Worm (Caenorhabditis elegans) whole organism, L3 larva: ENCODE measurements around the gene phf-5.

Source experiments
- R02D3.7 ChIP-seq: fragments of 150-350 bp; optimal IDR thresholded peaks from 2 replicates; lab custom pipeline; 2014; ENCODE audit warnings: missing biosample characterization, missing genetic modification characterization
- aly-2 ChIP-seq: fragments of 150-350 bp; optimal IDR thresholded peaks from 2 replicates; lab custom pipeline; 2014; ENCODE audit warnings: missing biosample characterization, missing genetic modification characterization
- ama-1 ChIP-seq: fragments of 150-350 bp; optimal IDR thresholded peaks from 2 replicates; lab custom pipeline; 2018
- ceh-16 ChIP-seq: sonication (generic microtip); optimal IDR thresholded peaks from 2 replicates; lab custom pipeline; 2017; ENCODE audit warnings: missing biosample characterization, missing genetic modification characterization
- ceh-28 ChIP-seq: fragments of 150-350 bp; optimal IDR thresholded peaks from 2 replicates; lab custom pipeline; 2014; ENCODE audit warnings: missing biosample characterization, missing genetic modification reagents, missing genetic modification characterization
- ceh-82 ChIP-seq: fragments of 150-350 bp; optimal IDR thresholded peaks from 2 replicates; lab custom pipeline; 2014; ENCODE audit warnings: missing biosample characterization, missing genetic modification characterization
- ceh-9 ChIP-seq: sonication (generic microtip); optimal IDR thresholded peaks from 2 replicates; lab custom pipeline; 2018; ENCODE audit warnings: missing biosample characterization, missing genetic modification characterization
- daf-12 ChIP-seq: fragments of 150-350 bp; optimal IDR thresholded peaks from 2 replicates; lab custom pipeline; 2014; ENCODE audit warnings: missing biosample characterization, missing genetic modification reagents, missing genetic modification characterization
- egl-27 ChIP-seq: sonication (generic microtip); optimal IDR thresholded peaks from 4 replicates; lab custom pipeline; 2017; ENCODE audit warnings: missing biosample characterization, missing genetic modification reagents, missing genetic modification characterization
- egl-5 ChIP-seq: fragments of 150-350 bp; optimal IDR thresholded peaks from 2 replicates; lab custom pipeline; 2017; ENCODE audit warnings: missing biosample characterization, missing genetic modification reagents, missing genetic modification characterization, inconsistent platforms
- elt-1 ChIP-seq: fragments of 150-350 bp; optimal IDR thresholded peaks from 2 replicates; lab custom pipeline; 2014; ENCODE audit warnings: missing biosample characterization, missing genetic modification characterization
- elt-2 ChIP-seq: sonication (generic microtip); optimal IDR thresholded peaks from 2 replicates; lab custom pipeline; 2016; ENCODE audit warnings: missing genetic modification reagents, mild to moderate bottlenecking, missing genetic modification characterization, missing compliant biosample characterization
- elt-3 ChIP-seq, 3 experiments: fragments of 150-350 bp in 1 of 3; sonication (generic microtip) in 2 of 3; optimal IDR thresholded peaks; 2 replicates in 2 of 3; 4 replicates in 1 of 3; lab custom pipeline; 2014 to 2017; ENCODE audit warnings: missing biosample characterization in 3 of 3, missing genetic modification characterization in 3 of 3
- eor-1 ChIP-seq, 2 experiments: fragments of 150-350 bp; optimal IDR thresholded peaks; 2 replicates each; lab custom pipeline; 2014 to 2018; ENCODE audit warnings: missing biosample characterization in 2 of 2, missing genetic modification characterization in 2 of 2
- fkh-10 ChIP-seq: sonication (generic microtip); optimal IDR thresholded peaks from 2 replicates; lab custom pipeline; 2017; ENCODE audit warnings: missing biosample characterization, missing genetic modification reagents, missing genetic modification characterization
- fkh-2 ChIP-seq: fragments of 150-350 bp; optimal IDR thresholded peaks from 2 replicates; lab custom pipeline; 2014; ENCODE audit warnings: missing biosample characterization, missing genetic modification reagents, missing genetic modification characterization
- fos-1 ChIP-seq: fragments of 150-350 bp; optimal IDR thresholded peaks from 2 replicates; lab custom pipeline; 2014; ENCODE audit warnings: missing biosample characterization, missing genetic modification characterization
- hmg-11 ChIP-seq: sonication (generic microtip); optimal IDR thresholded peaks from 2 replicates; lab custom pipeline; 2016; ENCODE audit warnings: missing genetic modification characterization, missing compliant biosample characterization
- jun-1 ChIP-seq: fragments of 150-350 bp; optimal IDR thresholded peaks from 2 replicates; lab custom pipeline; 2014; ENCODE audit warnings: missing biosample characterization, missing genetic modification reagents, missing genetic modification characterization
- lin-15B ChIP-seq: fragments of 150-350 bp; optimal IDR thresholded peaks from 2 replicates; lab custom pipeline; 2014; ENCODE audit warnings: missing biosample characterization, missing genetic modification characterization
- lin-39 ChIP-seq: fragments of 150-350 bp; optimal IDR thresholded peaks from 2 replicates; lab custom pipeline; 2018; ENCODE audit warnings: missing biosample characterization, missing genetic modification reagents, missing genetic modification characterization
- lsy-12 ChIP-seq: sonication (generic microtip); optimal IDR thresholded peaks from 2 replicates; lab custom pipeline; 2016; ENCODE audit warnings: mild to moderate bottlenecking, missing genetic modification characterization, missing compliant biosample characterization
- mdl-1 ChIP-seq: fragments of 150-350 bp; optimal IDR thresholded peaks from 2 replicates; lab custom pipeline; 2014; ENCODE audit warnings: missing biosample characterization, missing genetic modification characterization
- mml-1 ChIP-seq: fragments of 150-350 bp; sonication (generic microtip); optimal IDR thresholded peaks from 3 replicates; lab custom pipeline; 2014; ENCODE audit warnings: missing biosample characterization, missing genetic modification characterization
- nfya-1 ChIP-seq: sonication (generic microtip); optimal IDR thresholded peaks from 2 replicates; lab custom pipeline; 2017; ENCODE audit warnings: missing genetic modification characterization, mild to moderate bottlenecking, missing compliant biosample characterization, antibody characterized with exemption, moderate library complexity; ENCODE audit not compliant: insufficient read depth
- nhr-11 ChIP-seq: fragments of 150-350 bp; optimal IDR thresholded peaks from 2 replicates; lab custom pipeline; 2014; ENCODE audit warnings: missing biosample characterization, missing genetic modification characterization
- nhr-12 ChIP-seq: fragments of 150-350 bp; optimal IDR thresholded peaks from 2 replicates; lab custom pipeline; 2014; ENCODE audit warnings: missing biosample characterization, missing genetic modification characterization
- nhr-23 ChIP-seq: fragments of 150-350 bp; optimal IDR thresholded peaks from 2 replicates; lab custom pipeline; 2014; ENCODE audit warnings: missing biosample characterization, missing genetic modification reagents, missing genetic modification characterization
- nhr-237 ChIP-seq: fragments of 150-350 bp; optimal IDR thresholded peaks from 2 replicates; lab custom pipeline; 2014; ENCODE audit warnings: missing biosample characterization, missing genetic modification characterization
- nhr-25 ChIP-seq: sonication (generic microtip); optimal IDR thresholded peaks from 2 replicates; lab custom pipeline; 2017; ENCODE audit warnings: missing biosample characterization, missing genetic modification characterization
- nhr-28 ChIP-seq: fragments of 150-350 bp; optimal IDR thresholded peaks from 2 replicates; lab custom pipeline; 2014; ENCODE audit warnings: missing biosample characterization, missing genetic modification characterization
- nhr-43 ChIP-seq: sonication (generic microtip); optimal IDR thresholded peaks from 2 replicates; lab custom pipeline; 2016; ENCODE audit warnings: mild to moderate bottlenecking, missing genetic modification characterization, missing compliant biosample characterization; ENCODE audit not compliant: poor library complexity, severe bottlenecking
- nhr-67 ChIP-seq: fragments of 150-350 bp; optimal IDR thresholded peaks from 2 replicates; lab custom pipeline; 2014; ENCODE audit warnings: missing biosample characterization, missing genetic modification characterization
- nhr-76 ChIP-seq: fragments of 150-350 bp; sonication (generic microtip); optimal IDR thresholded peaks from 5 replicates; lab custom pipeline; 2014; ENCODE audit warnings: missing biosample characterization, missing genetic modification characterization
- nhr-77 ChIP-seq: fragments of 150-350 bp; optimal IDR thresholded peaks from 2 replicates; lab custom pipeline; 2014; ENCODE audit warnings: missing biosample characterization, missing genetic modification characterization
- pha-4 ChIP-seq: fragments of 150-350 bp; optimal IDR thresholded peaks from 2 replicates; lab custom pipeline; 2014; ENCODE audit warnings: missing biosample characterization, missing genetic modification reagents, missing genetic modification characterization
- pqm-1 ChIP-seq: fragments of 150-350 bp; optimal IDR thresholded peaks from 2 replicates; lab custom pipeline; 2017; ENCODE audit warnings: missing biosample characterization, missing genetic modification characterization, inconsistent platforms
- sea-2 ChIP-seq: fragments of 150-350 bp; sonication (generic microtip); optimal IDR thresholded peaks from 4 replicates; lab custom pipeline; 2014; ENCODE audit warnings: missing biosample characterization, missing genetic modification reagents, missing genetic modification characterization
- skn-1 ChIP-seq: fragments of 150-350 bp; optimal IDR thresholded peaks from 2 replicates; lab custom pipeline; 2014; ENCODE audit warnings: missing biosample characterization, missing genetic modification characterization
- snpc-4 ChIP-seq: fragments of 150-350 bp; optimal IDR thresholded peaks from 2 replicates; lab custom pipeline; 2014; ENCODE audit warnings: missing biosample characterization, missing genetic modification characterization
- tbx-2 ChIP-seq: sonication (generic microtip); optimal IDR thresholded peaks from 2 replicates; lab custom pipeline; 2016; ENCODE audit warnings: mild to moderate bottlenecking, missing genetic modification characterization, missing compliant biosample characterization
- unc-39 ChIP-seq: sonication (generic microtip); optimal IDR thresholded peaks from 4 replicates; lab custom pipeline; 2017; ENCODE audit warnings: missing biosample characterization, missing genetic modification characterization
- unc-62 ChIP-seq: fragments of 150-350 bp; sonication (generic microtip); optimal IDR thresholded peaks from 4 replicates; lab custom pipeline; 2014; ENCODE audit warnings: missing biosample characterization, missing genetic modification reagents, missing genetic modification characterization
- zag-1 ChIP-seq: fragments of 150-350 bp; optimal IDR thresholded peaks from 2 replicates; lab custom pipeline; 2014; ENCODE audit warnings: missing biosample characterization, missing genetic modification characterization
- ztf-11 ChIP-seq: fragments of 150-350 bp; optimal IDR thresholded peaks from 2 replicates; lab custom pipeline; 2014; ENCODE audit warnings: missing biosample characterization, missing genetic modification characterization
- ztf-4 ChIP-seq: fragments of 150-350 bp; optimal IDR thresholded peaks from 2 replicates; lab custom pipeline; 2014; ENCODE audit warnings: missing biosample characterization, missing genetic modification characterization

The phf-5 gene

DNA sequence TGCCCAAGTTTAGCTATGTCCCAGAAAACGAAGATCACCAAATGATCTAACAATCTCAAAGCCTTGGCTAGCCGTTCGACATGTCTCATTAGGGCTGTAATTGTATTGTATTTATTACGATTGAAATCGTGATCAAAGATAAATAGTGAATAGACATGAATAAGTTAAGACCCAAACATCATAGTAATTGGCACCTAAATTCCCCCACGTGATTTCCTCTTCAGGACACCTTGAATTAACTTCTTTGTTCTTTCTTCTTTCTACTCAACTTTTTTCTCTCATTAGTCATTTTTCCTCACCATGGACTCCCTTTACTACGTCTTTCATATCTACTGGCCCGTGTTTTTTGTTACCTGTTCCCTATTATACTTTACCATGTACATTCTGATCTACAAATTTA, 19.3 kb downstream of the phf-5 start, which contains the start of gene srd-69:
Gene srd-69 (plus strand): TSS at position 301 of the 400 bp plus-strand sequence.
- TF ChIP-seq egl-27 (tag; lab: Kevin White, UChicago) (no peak), elt-3 (tag; optimal IDR thresholded peaks at IDR 0.05; lab: Kevin White, UChicago) (no peak), ceh-9 (no peak), unc-62 (no peak), nhr-76 (tag; lab: Kevin White, UChicago) (no peak), lsy-12 (tag; lab: Kevin White, UChicago) (no peak), egl-5 (tag; lab: Kevin White, UChicago) (no peak), nfya-1 (tag; lab: Kevin White, UChicago) (no peak)

DNA sequence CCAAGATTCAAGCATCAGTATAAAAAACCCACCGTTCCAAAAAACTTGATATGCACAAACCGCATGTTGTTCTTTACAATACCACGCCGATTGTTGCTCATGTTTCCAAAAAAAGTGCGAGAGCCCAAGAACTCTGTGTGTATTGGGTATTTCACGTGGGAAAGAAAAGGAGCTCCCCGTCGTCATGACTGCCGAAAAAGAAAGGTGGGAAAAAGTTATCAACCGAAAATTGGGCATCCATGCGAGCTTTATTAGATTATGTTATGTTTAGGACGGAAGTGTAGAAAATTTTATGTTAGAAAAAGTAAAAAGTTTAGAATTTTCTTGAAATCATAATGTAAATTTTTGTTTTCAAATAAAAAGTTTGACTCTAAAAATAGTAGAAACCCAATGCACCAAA, 25.1 kb downstream of the phf-5 start, which contains the start of gene H04J21.4:
Gene H04J21.4 (minus strand): TSS at position 101 of the 400 bp plus-strand sequence.
- TF ChIP-seq ztf-4 (no peak), nhr-23 (tag; lab: Kevin White, UChicago) (no peak), nhr-25 (no peak)

DNA sequence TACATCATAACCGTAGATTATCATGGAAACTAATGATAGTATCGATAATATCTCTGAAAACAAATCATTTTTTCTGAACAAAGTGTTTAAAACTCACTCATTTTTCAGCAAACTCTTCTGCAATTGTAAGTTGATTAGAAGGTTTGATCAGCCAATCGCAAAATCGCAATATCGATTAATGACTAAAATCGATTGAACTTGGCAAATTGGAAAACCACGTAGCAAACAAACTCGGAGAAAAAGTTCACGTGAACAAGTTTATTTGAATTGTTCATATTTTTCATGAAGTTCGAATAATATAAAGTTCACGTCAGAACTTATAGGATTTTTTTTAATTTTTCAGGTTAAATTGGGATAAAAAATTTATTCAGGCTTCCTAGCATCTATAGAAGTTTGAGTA, 28.5 kb downstream of the phf-5 start, which contains the start of gene H04J21.1:
Gene H04J21.1 (minus strand): TSS at position 101 of the 400 bp plus-strand sequence.
- TF ChIP-seq ztf-11 (tag; lab: Kevin White, UChicago) (no peak), ztf-4 (no peak), sea-2 (GFP tag; lab: Kevin White, UChicago) (no peak)

DNA sequence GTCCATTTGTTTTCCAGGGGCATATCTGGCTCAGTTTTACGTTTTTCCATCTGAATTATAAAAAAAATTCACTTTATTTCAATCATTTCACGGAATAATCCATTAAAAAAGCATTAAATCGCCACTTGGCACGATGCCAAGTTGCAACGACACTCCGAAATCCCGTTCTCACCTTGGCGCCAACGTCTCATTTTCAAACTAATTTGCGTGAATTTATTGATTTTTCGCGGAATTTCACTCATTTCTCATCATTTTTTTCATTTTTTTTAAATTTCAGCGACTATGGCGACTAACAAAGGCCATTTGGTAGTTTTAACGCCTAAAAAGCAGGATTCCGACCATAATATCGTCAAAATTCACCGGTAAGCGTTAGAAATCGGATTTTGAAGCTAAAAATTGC, 32.5 kb downstream of the phf-5 start, which contains the start of gene H14E04.2:
Gene H14E04.2 (plus strand): TSS at position 276 of the 400 bp plus-strand sequence.
- TF ChIP-seq snpc-4: peak; percentile 44
- no peak for TF ChIP-seq eor-1 (tag; optimal IDR thresholded peaks at IDR 0.05; lab: Kevin White, UChicago)
- TF ChIP-seq R02D3.7 (tag; lab: Kevin White, UChicago): peak; percentile 41
- TF ChIP-seq ceh-16 (tag; lab: Kevin White, UChicago): no peak
- TF ChIP-seq nhr-12: no peak
- TF ChIP-seq nhr-237: no peak
- no peak for TF ChIP-seq mml-1 (tag; lab: Kevin White, UChicago)
- peak; percentile 4 for TF ChIP-seq nhr-11
- TF ChIP-seq nhr-25: peak; percentile 78
- TF ChIP-seq zag-1 (tag; lab: Kevin White, UChicago): no peak
- no peak for TF ChIP-seq fkh-2 (tag; lab: Kevin White, UChicago)
- no peak for TF ChIP-seq ama-1 (lab: Kevin White, UChicago)
- TF ChIP-seq ceh-82 (tag; lab: Kevin White, UChicago): peak; percentile 11
- TF ChIP-seq sea-2 (GFP tag; lab: Kevin White, UChicago): no peak
- no peak for TF ChIP-seq nhr-77 (tag; lab: Kevin White, UChicago)
- TF ChIP-seq ztf-4: no peak
- peak; percentile 85 for TF ChIP-seq pha-4 (tag; lab: Kevin White, UChicago)
- TF ChIP-seq nhr-76 (tag; lab: Kevin White, UChicago): no peak
- peak; percentile 14 for TF ChIP-seq hmg-11 (tag; lab: Kevin White, UChicago)
- TF ChIP-seq fos-1 (tag; lab: Kevin White, UChicago): no peak
- no peak for TF ChIP-seq tbx-2 (tag; lab: Kevin White, UChicago)
- peak; percentile 17 for TF ChIP-seq pqm-1 (tag; lab: Kevin White, UChicago)
- TF ChIP-seq egl-5 (tag; lab: Kevin White, UChicago): peak; percentile 28
- no peak for TF ChIP-seq elt-3 (tag; optimal IDR thresholded peaks at IDR 0.05; lab: Kevin White, UChicago)
- no peak for TF ChIP-seq ceh-9
- peak; percentile 88 for TF ChIP-seq nhr-23 (tag; lab: Kevin White, UChicago)
- TF ChIP-seq lin-15B: peak; percentile 81
- no peak for TF ChIP-seq elt-1 (tag; lab: Kevin White, UChicago)
- TF ChIP-seq lsy-12 (tag; lab: Kevin White, UChicago): no peak
- no peak for TF ChIP-seq fkh-10
- TF ChIP-seq nhr-67 (tag; lab: Kevin White, UChicago): no peak
- peak; percentile 24 for TF ChIP-seq jun-1 (tag; lab: Kevin White, UChicago)
- no peak for TF ChIP-seq ztf-11 (tag; lab: Kevin White, UChicago)
- peak; percentile 31 for TF ChIP-seq skn-1 (tag; lab: Kevin White, UChicago)
- no peak for TF ChIP-seq unc-39 (tag; lab: Kevin White, UChicago)
- peak; percentile 37 for TF ChIP-seq lin-39 (tag; lab: Kevin White, UChicago)
- no peak for TF ChIP-seq egl-27 (tag; lab: Kevin White, UChicago)
- TF ChIP-seq ceh-28 (tag; lab: Kevin White, UChicago): peak; percentile 85
- TF ChIP-seq nhr-28: no peak
- peak; percentile 80 for TF ChIP-seq nfya-1 (tag; lab: Kevin White, UChicago)
- TF ChIP-seq aly-2: no peak
- no peak for TF ChIP-seq daf-12 (tag; lab: Kevin White, UChicago)
- no peak for TF ChIP-seq nhr-43 (tag; lab: Kevin White, UChicago)
- TF ChIP-seq mdl-1 (tag; lab: Kevin White, UChicago): no peak
- TF ChIP-seq elt-2 (tag; lab: Kevin White, UChicago): no peak
- TF ChIP-seq unc-62: no peak
